Fruit fly (Drosophila melanogaster) whole organism, wandering third instar larva: ENCODE measurements around the gene CG10035.

Experiments
- Abd-B ChIP-seq: fragments of >200 bp; optimal IDR thresholded peaks from 2 replicates; lab custom pipeline; 2017; ENCODE audit warnings: missing biosample characterization, missing genetic modification characterization
- CrebA ChIP-seq: fragments of 200-800 bp; sonication (Bioruptor generic); optimal IDR thresholded peaks from 2 replicates; lab custom pipeline; 2016; ENCODE audit warnings: missing biosample characterization, mild to moderate bottlenecking, missing genetic modification characterization, borderline replicate concordance
- Dif ChIP-seq: fragments of 200-275, 200-300 bp; sonication (Bioruptor generic); optimal IDR thresholded peaks from 2 replicates; lab custom pipeline; 2018; ENCODE audit warnings: missing biosample characterization, missing genetic modification characterization; ENCODE audit not compliant: partially characterized antibody
- GATAd ChIP-seq: sonication (Bioruptor generic); optimal IDR thresholded peaks from 2 replicates; lab custom pipeline; 2016; ENCODE audit warnings: missing biosample characterization, missing genetic modification characterization
- HLH106 ChIP-seq: fragments of 200-800 bp; optimal IDR thresholded peaks from 3 replicates; lab custom pipeline; 2019; ENCODE audit warnings: missing biosample characterization, mild to moderate bottlenecking, missing genetic modification characterization, moderate library complexity
- Hnf4 ChIP-seq: fragments of 200-800 bp; sonication (Bioruptor generic); optimal IDR thresholded peaks from 2 replicates; lab custom pipeline; 2016; ENCODE audit warnings: missing biosample characterization, mild to moderate bottlenecking, missing genetic modification characterization
- Hr78 ChIP-seq: fragments of >200 bp; optimal IDR thresholded peaks from 2 replicates; lab custom pipeline; 2017; ENCODE audit warnings: missing biosample characterization, missing genetic modification characterization
- Hr83 ChIP-seq: fragments of 200-300 bp; sonication (Bioruptor generic); optimal IDR thresholded peaks from 2 replicates; lab custom pipeline; 2016; ENCODE audit warnings: missing biosample characterization, mild to moderate bottlenecking, missing genetic modification characterization, moderate library complexity; ENCODE audit not compliant: poor library complexity, severe bottlenecking
- Jra ChIP-seq: sonication (Bioruptor generic); optimal IDR thresholded peaks from 2 replicates; lab custom pipeline; 2016; ENCODE audit warnings: missing biosample characterization, missing genetic modification characterization
- Myc ChIP-seq: fragments of >200 bp; optimal IDR thresholded peaks from 2 replicates; lab custom pipeline; 2017
- OdsH ChIP-seq: fragments of 200-800 bp; sonication (Bioruptor generic); optimal IDR thresholded peaks from 2 replicates; lab custom pipeline; 2016; ENCODE audit warnings: missing biosample characterization, mild to moderate bottlenecking, missing genetic modification characterization
- Rel ChIP-seq, 2 experiments: fragments of 200-800 bp; sonication (Bioruptor generic) in 1 of 2; optimal IDR thresholded peaks; 2 replicates in 1 of 2; 3 replicates in 1 of 2; lab custom pipeline; 2016 to 2019; ENCODE audit warnings: mild to moderate bottlenecking in 2 of 2, missing biosample characterization in 2 of 2, missing genetic modification characterization in 2 of 2, moderate library complexity in 1 of 2
- Sp1 ChIP-seq: fragments of 200-800 bp; sonication (Bioruptor generic); optimal IDR thresholded peaks from 3 replicates; lab custom pipeline; 2019; ENCODE audit warnings: missing biosample characterization, mild to moderate bottlenecking, missing genetic modification characterization, moderate library complexity
- Vsx2 ChIP-seq: fragments of 200-300, 225-300 bp; sonication (Bioruptor generic); optimal IDR thresholded peaks from 2 replicates; lab custom pipeline; 2018; ENCODE audit warnings: missing biosample characterization, missing genetic modification characterization; ENCODE audit not compliant: partially characterized antibody
- br ChIP-seq: fragments of 200-800 bp; sonication (Bioruptor generic); optimal IDR thresholded peaks from 2 replicates; lab custom pipeline; 2016; ENCODE audit warnings: missing biosample characterization, missing genetic modification characterization
- brk ChIP-seq: fragments of 200-800 bp; sonication (Bioruptor generic); optimal IDR thresholded peaks from 2 replicates; lab custom pipeline; 2016; ENCODE audit warnings: missing biosample characterization, mild to moderate bottlenecking, missing genetic modification characterization
- dl ChIP-seq, 2 experiments: fragments of 175-275, 200-275 bp in 1 of 2; fragments of 200-275 bp in 1 of 2; sonication (Bioruptor generic); optimal IDR thresholded peaks; lab custom pipeline; 2018; ENCODE audit warnings: mild to moderate bottlenecking in 2 of 2, missing biosample characterization in 2 of 2, missing genetic modification characterization in 2 of 2, moderate library complexity in 2 of 2; ENCODE audit not compliant: partially characterized antibody in 2 of 2, insufficient read depth in 1 of 2
- dmrt93B ChIP-seq: fragments of 200-800 bp; sonication (Bioruptor generic); optimal IDR thresholded peaks from 2 replicates; lab custom pipeline; 2018; ENCODE audit warnings: missing biosample characterization, mild to moderate bottlenecking, missing genetic modification characterization
- ey ChIP-seq: fragments of 200-800 bp; sonication (Bioruptor generic); optimal IDR thresholded peaks from 2 replicates; lab custom pipeline; 2016; ENCODE audit warnings: missing biosample characterization, missing genetic modification characterization
- foxo ChIP-seq, 2 experiments: fragments of 200-800 bp; sonication (Bioruptor generic); optimal IDR thresholded peaks; 2 replicates in 1 of 2; 3 replicates in 1 of 2; lab custom pipeline; 2016 to 2017; ENCODE audit warnings: missing biosample characterization in 2 of 2, missing genetic modification characterization in 2 of 2
- fru ChIP-seq: fragments of 200-800 bp; sonication (Bioruptor generic); optimal IDR thresholded peaks from 3 replicates; lab custom pipeline; 2016; ENCODE audit warnings: missing biosample characterization, mild to moderate bottlenecking, missing genetic modification characterization
- h ChIP-seq: fragments of 200-800 bp; sonication (Bioruptor generic); optimal IDR thresholded peaks from 3 replicates; lab custom pipeline; 2016; ENCODE audit warnings: missing biosample characterization, mild to moderate bottlenecking, missing genetic modification characterization
- jim ChIP-seq: fragments of 175-275, 200-325 bp; sonication (Bioruptor generic); optimal IDR thresholded peaks from 2 replicates; lab custom pipeline; 2016; ENCODE audit warnings: missing biosample characterization, mild to moderate bottlenecking, missing genetic modification characterization
- lola ChIP-seq: fragments of >200 bp; optimal IDR thresholded peaks from 2 replicates; lab custom pipeline; 2017; ENCODE audit warnings: missing biosample characterization, missing genetic modification characterization
- pan ChIP-seq: fragments of >200 bp; optimal IDR thresholded peaks from 2 replicates; lab custom pipeline; 2017
- psq ChIP-seq: fragments of 200-800 bp; sonication (Bioruptor generic); optimal IDR thresholded peaks from 3 replicates; lab custom pipeline; 2017; ENCODE audit warnings: missing biosample characterization, mild to moderate bottlenecking, missing genetic modification characterization, moderate library complexity
- rgr ChIP-seq: fragments of 200-800 bp; sonication (Bioruptor generic); optimal IDR thresholded peaks from 3 replicates; lab custom pipeline; 2016; ENCODE audit warnings: missing biosample characterization, mild to moderate bottlenecking, missing genetic modification characterization
- sage ChIP-seq: fragments of 200-800 bp; sonication (Bioruptor generic); optimal IDR thresholded peaks from 2 replicates; lab custom pipeline; 2016; ENCODE audit warnings: missing biosample characterization, mild to moderate bottlenecking, missing genetic modification characterization
- sv ChIP-seq: fragments of 200-800 bp; sonication (Bioruptor generic); optimal IDR thresholded peaks from 3 replicates; lab custom pipeline; 2016; ENCODE audit warnings: missing biosample characterization, missing genetic modification characterization
- tai ChIP-seq: sonication (Bioruptor generic); optimal IDR thresholded peaks from 2 replicates; lab custom pipeline; 2016; ENCODE audit warnings: missing biosample characterization, missing genetic modification characterization
- usp ChIP-seq: fragments of >200 bp; optimal IDR thresholded peaks from 2 replicates; lab custom pipeline; 2017; ENCODE audit warnings: missing biosample characterization, missing genetic modification characterization
- woc ChIP-seq: sonication (Bioruptor generic); optimal IDR thresholded peaks from 2 replicates; lab custom pipeline; 2016; ENCODE audit warnings: missing biosample characterization, mild to moderate bottlenecking, missing genetic modification characterization

CG10035 gene

dm6 chr3R:12347659-12348058 is 34.8 kb downstream of the CG10035 start:
- TF ChIP-seq h (GFP tag; lab: Kevin White, UChicago): no peak
- no peak for TF ChIP-seq Hnf4 (GFP tag; lab: Kevin White, UChicago)
- no peak for TF ChIP-seq Myc (lab: Kevin White, UChicago)
- no peak for TF ChIP-seq usp (GFP tag; lab: Kevin White, UChicago)
- TF ChIP-seq br (GFP tag; lab: Kevin White, UChicago): no peak
- TF ChIP-seq jim (GFP tag; lab: Kevin White, UChicago): no peak
- TF ChIP-seq lola (GFP tag; lab: Kevin White, UChicago): no peak
- TF ChIP-seq Hr83 (GFP tag; lab: Kevin White, UChicago): no peak
- TF ChIP-seq CrebA (GFP tag; lab: Kevin White, UChicago): no peak
- no peak for TF ChIP-seq Abd-B
- no peak for TF ChIP-seq Dif (GFP tag; lab: Kevin White, UChicago)
- TF ChIP-seq psq: no peak
- no peak for TF ChIP-seq Rel (GFP tag; optimal IDR thresholded peaks at IDR 0.05; lab: Kevin White, UChicago)
- TF ChIP-seq Rel (tag; optimal IDR thresholded peaks at IDR 0.05; lab: Kevin White, UChicago): no peak

dm6 chr3R:12345989-12346388 is 36.5 kb downstream of the CG10035 start:
- TF ChIP-seq foxo (GFP tag; optimal IDR thresholded peaks at IDR 0.05; lab: Kevin White, UChicago) (peak in 1 of 2 experiments; percentile 27), brk (GFP tag; lab: Kevin White, UChicago) (no peak)

dm6 chr3R:12344914-12345549 is 37.5 kb downstream of the CG10035 start:
- TF ChIP-seq Abd-B: no peak
- TF ChIP-seq psq: peak; percentile 15
- TF ChIP-seq sage (GFP tag; lab: Kevin White, UChicago): no peak
- TF ChIP-seq dmrt93B (GFP tag; lab: Kevin White, UChicago): peak; percentile 36
- TF ChIP-seq Hnf4 (GFP tag; lab: Kevin White, UChicago): no peak
- TF ChIP-seq Jra (GFP tag; lab: Kevin White, UChicago): no peak
- no peak for TF ChIP-seq GATAd (GFP tag; lab: Kevin White, UChicago)
- TF ChIP-seq woc: peak; percentile 10
- no peak for TF ChIP-seq dl (GFP tag; optimal IDR thresholded peaks at IDR 0.05; lab: Kevin White, UChicago; ENCODE audit: insufficient read depth in 1 of 2, partially characterized antibody in 2 of 2)
- TF ChIP-seq foxo (GFP tag; optimal IDR thresholded peaks at IDR 0.05; lab: Kevin White, UChicago): peak in 1 of 2 experiments; percentile 35
- peak; percentile 46 for TF ChIP-seq HLH106 (tag; lab: Kevin White, UChicago)
- TF ChIP-seq OdsH (GFP tag; lab: Kevin White, UChicago): peak; percentile 20
- no peak for TF ChIP-seq Dif (GFP tag; lab: Kevin White, UChicago)
- peak; percentile 0 for TF ChIP-seq rgr (GFP tag; lab: Kevin White, UChicago)
- TF ChIP-seq h (GFP tag; lab: Kevin White, UChicago): peak; percentile 33
- TF ChIP-seq usp (GFP tag; lab: Kevin White, UChicago): no peak
- TF ChIP-seq Sp1 (GFP tag; lab: Kevin White, UChicago): peak; percentile 31
- peak; percentile 37 for TF ChIP-seq ey (GFP tag; lab: Kevin White, UChicago)
- no peak for TF ChIP-seq pan (lab: Kevin White, UChicago)
- no peak for TF ChIP-seq Vsx2 (GFP tag; lab: Kevin White, UChicago)
- TF ChIP-seq fru (GFP tag; lab: Kevin White, UChicago): peak; percentile 44
- peak; percentile 9 for TF ChIP-seq br (GFP tag; lab: Kevin White, UChicago)
- no peak for TF ChIP-seq Rel (GFP tag; optimal IDR thresholded peaks at IDR 0.05; lab: Kevin White, UChicago)
- peak; percentile 93 for TF ChIP-seq Rel (tag; optimal IDR thresholded peaks at IDR 0.05; lab: Kevin White, UChicago)

dm6 chr3R:12341374-12341773 is 41.1 kb downstream of the CG10035 start, which contains the start of gene Sgsf:
Gene Sgsf (plus strand): TSS chr3R:12341674.
- TF ChIP-seq h (GFP tag; lab: Kevin White, UChicago) (peak; percentile 63), br (GFP tag; lab: Kevin White, UChicago) (no peak), rgr (GFP tag; lab: Kevin White, UChicago) (peak; percentile 35), Hr83 (GFP tag; lab: Kevin White, UChicago) (no peak), Hr78 (GFP tag; lab: Kevin White, UChicago) (no peak), Sp1 (GFP tag; lab: Kevin White, UChicago) (peak; percentile 17), Vsx2 (GFP tag; lab: Kevin White, UChicago) (no peak), Jra (GFP tag; lab: Kevin White, UChicago) (no peak), sv (GFP tag; lab: Kevin White, UChicago) (no peak), Hnf4 (GFP tag; lab: Kevin White, UChicago) (peak; percentile 19), sage (GFP tag; lab: Kevin White, UChicago) (no peak), HLH106 (tag; lab: Kevin White, UChicago) (no peak), tai (GFP tag; lab: Kevin White, UChicago) (no peak)
